Worm (Caenorhabditis elegans) whole organism, L3 larva: ENCODE measurements around the gene mog-3.

Experiments used
- aly-2 ChIP-seq: fragments of 150-350 bp; optimal IDR thresholded peaks from 2 replicates; lab custom pipeline; 2014; ENCODE audit warnings: missing biosample characterization, missing genetic modification characterization
- ama-1 ChIP-seq: fragments of 150-350 bp; optimal IDR thresholded peaks from 2 replicates; lab custom pipeline; 2018
- ceh-28 ChIP-seq: fragments of 150-350 bp; optimal IDR thresholded peaks from 2 replicates; lab custom pipeline; 2014; ENCODE audit warnings: missing biosample characterization, missing genetic modification reagents, missing genetic modification characterization
- daf-12 ChIP-seq: fragments of 150-350 bp; optimal IDR thresholded peaks from 2 replicates; lab custom pipeline; 2014; ENCODE audit warnings: missing biosample characterization, missing genetic modification reagents, missing genetic modification characterization
- elt-1 ChIP-seq: fragments of 150-350 bp; optimal IDR thresholded peaks from 2 replicates; lab custom pipeline; 2014; ENCODE audit warnings: missing biosample characterization, missing genetic modification characterization
- elt-2 ChIP-seq: sonication (generic microtip); optimal IDR thresholded peaks from 2 replicates; lab custom pipeline; 2016; ENCODE audit warnings: missing genetic modification reagents, mild to moderate bottlenecking, missing genetic modification characterization, missing compliant biosample characterization
- elt-3 ChIP-seq, 3 experiments: fragments of 150-350 bp in 1 of 3; sonication (generic microtip) in 2 of 3; optimal IDR thresholded peaks; 2 replicates in 2 of 3; 4 replicates in 1 of 3; lab custom pipeline; 2014 to 2017; ENCODE audit warnings: missing biosample characterization in 3 of 3, missing genetic modification characterization in 3 of 3
- fkh-2 ChIP-seq: fragments of 150-350 bp; optimal IDR thresholded peaks from 2 replicates; lab custom pipeline; 2014; ENCODE audit warnings: missing biosample characterization, missing genetic modification reagents, missing genetic modification characterization
- fos-1 ChIP-seq: fragments of 150-350 bp; optimal IDR thresholded peaks from 2 replicates; lab custom pipeline; 2014; ENCODE audit warnings: missing biosample characterization, missing genetic modification characterization
- hmg-11 ChIP-seq: sonication (generic microtip); optimal IDR thresholded peaks from 2 replicates; lab custom pipeline; 2016; ENCODE audit warnings: missing genetic modification characterization, missing compliant biosample characterization
- lin-15B ChIP-seq: fragments of 150-350 bp; optimal IDR thresholded peaks from 2 replicates; lab custom pipeline; 2014; ENCODE audit warnings: missing biosample characterization, missing genetic modification characterization
- lin-39 ChIP-seq: fragments of 150-350 bp; optimal IDR thresholded peaks from 2 replicates; lab custom pipeline; 2018; ENCODE audit warnings: missing biosample characterization, missing genetic modification reagents, missing genetic modification characterization
- lsy-12 ChIP-seq: sonication (generic microtip); optimal IDR thresholded peaks from 2 replicates; lab custom pipeline; 2016; ENCODE audit warnings: mild to moderate bottlenecking, missing genetic modification characterization, missing compliant biosample characterization
- mml-1 ChIP-seq: fragments of 150-350 bp; sonication (generic microtip); optimal IDR thresholded peaks from 3 replicates; lab custom pipeline; 2014; ENCODE audit warnings: missing biosample characterization, missing genetic modification characterization
- nfya-1 ChIP-seq: sonication (generic microtip); optimal IDR thresholded peaks from 2 replicates; lab custom pipeline; 2017; ENCODE audit warnings: missing genetic modification characterization, mild to moderate bottlenecking, missing compliant biosample characterization, antibody characterized with exemption, moderate library complexity; ENCODE audit not compliant: insufficient read depth
- nhr-11 ChIP-seq: fragments of 150-350 bp; optimal IDR thresholded peaks from 2 replicates; lab custom pipeline; 2014; ENCODE audit warnings: missing biosample characterization, missing genetic modification characterization
- nhr-23 ChIP-seq: fragments of 150-350 bp; optimal IDR thresholded peaks from 2 replicates; lab custom pipeline; 2014; ENCODE audit warnings: missing biosample characterization, missing genetic modification reagents, missing genetic modification characterization
- nhr-25 ChIP-seq: sonication (generic microtip); optimal IDR thresholded peaks from 2 replicates; lab custom pipeline; 2017; ENCODE audit warnings: missing biosample characterization, missing genetic modification characterization
- nhr-28 ChIP-seq: fragments of 150-350 bp; optimal IDR thresholded peaks from 2 replicates; lab custom pipeline; 2014; ENCODE audit warnings: missing biosample characterization, missing genetic modification characterization
- pha-4 ChIP-seq: fragments of 150-350 bp; optimal IDR thresholded peaks from 2 replicates; lab custom pipeline; 2014; ENCODE audit warnings: missing biosample characterization, missing genetic modification reagents, missing genetic modification characterization
- pqm-1 ChIP-seq: fragments of 150-350 bp; optimal IDR thresholded peaks from 2 replicates; lab custom pipeline; 2017; ENCODE audit warnings: missing biosample characterization, missing genetic modification characterization, inconsistent platforms
- skn-1 ChIP-seq: fragments of 150-350 bp; optimal IDR thresholded peaks from 2 replicates; lab custom pipeline; 2014; ENCODE audit warnings: missing biosample characterization, missing genetic modification characterization
- snpc-4 ChIP-seq: fragments of 150-350 bp; optimal IDR thresholded peaks from 2 replicates; lab custom pipeline; 2014; ENCODE audit warnings: missing biosample characterization, missing genetic modification characterization
- tbx-2 ChIP-seq: sonication (generic microtip); optimal IDR thresholded peaks from 2 replicates; lab custom pipeline; 2016; ENCODE audit warnings: mild to moderate bottlenecking, missing genetic modification characterization, missing compliant biosample characterization
- unc-62 ChIP-seq: fragments of 150-350 bp; sonication (generic microtip); optimal IDR thresholded peaks from 4 replicates; lab custom pipeline; 2014; ENCODE audit warnings: missing biosample characterization, missing genetic modification reagents, missing genetic modification characterization
- zag-1 ChIP-seq: fragments of 150-350 bp; optimal IDR thresholded peaks from 2 replicates; lab custom pipeline; 2014; ENCODE audit warnings: missing biosample characterization, missing genetic modification characterization
- ztf-11 ChIP-seq: fragments of 150-350 bp; optimal IDR thresholded peaks from 2 replicates; lab custom pipeline; 2014; ENCODE audit warnings: missing biosample characterization, missing genetic modification characterization

Gene mog-3

DNA sequence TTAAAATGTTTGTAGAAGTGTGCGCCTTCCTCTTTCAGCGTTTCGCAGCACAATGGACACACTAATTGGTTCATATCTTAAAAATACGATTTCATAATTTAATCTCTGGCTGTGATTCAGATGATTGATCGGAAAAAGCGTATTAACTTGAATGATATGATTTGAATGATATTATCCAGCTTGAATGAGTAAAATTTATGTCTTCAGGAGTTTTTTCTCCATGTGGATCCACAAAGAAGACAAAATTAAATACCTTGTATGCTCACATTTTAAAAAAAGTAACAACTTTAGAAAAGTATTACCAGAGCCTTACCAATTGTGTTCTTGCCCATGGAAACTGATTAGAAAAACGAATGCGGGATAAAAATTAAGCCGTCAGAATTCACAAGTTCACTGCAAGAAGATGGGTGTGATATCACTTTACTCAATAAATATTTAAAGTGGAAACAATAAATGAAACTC is 35.0 kb upstream of the mog-3 start, which contains the start of gene ztf-8:
Gene ztf-8, minus strand, starts transcription at position 76 of the 462 bp plus-strand sequence.
- TF ChIP-seq elt-2 (tag; lab: Kevin White, UChicago): peak; percentile 27
- TF ChIP-seq fkh-2 (tag; lab: Kevin White, UChicago): no peak
- TF ChIP-seq tbx-2 (tag; lab: Kevin White, UChicago): peak; percentile 15
- peak; percentile 12 for TF ChIP-seq nhr-25 (tag; lab: Kevin White, UChicago)
- TF ChIP-seq pha-4 (tag; lab: Kevin White, UChicago): peak; percentile 17

DNA sequence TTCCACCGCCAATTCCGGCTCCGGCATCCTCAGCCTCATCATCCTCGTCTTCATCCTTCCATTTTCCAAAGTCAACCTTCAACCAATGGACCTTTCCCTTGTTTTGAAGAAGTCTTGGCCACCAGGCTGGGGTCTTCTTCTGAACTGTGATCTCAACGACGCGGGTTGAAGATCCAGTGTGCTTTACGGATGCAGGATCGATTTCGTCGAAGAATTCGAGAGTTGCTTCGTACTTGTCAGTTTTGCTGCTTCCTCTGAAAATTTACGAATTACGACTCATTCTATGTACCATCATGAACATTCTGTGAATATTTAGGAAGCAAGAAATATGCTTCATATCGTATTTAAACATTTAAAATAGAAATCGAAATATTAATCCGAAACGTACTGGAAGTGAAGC is 34.1 kb upstream of the mog-3 start:
- TF ChIP-seq lsy-12 (tag; lab: Kevin White, UChicago) (no peak), ama-1 (lab: Kevin White, UChicago) (peak; percentile 67), elt-1 (tag; lab: Kevin White, UChicago) (no peak), nhr-28 (no peak)
- TF ChIP-seq, all 47 proteins: peak for 1

DNA sequence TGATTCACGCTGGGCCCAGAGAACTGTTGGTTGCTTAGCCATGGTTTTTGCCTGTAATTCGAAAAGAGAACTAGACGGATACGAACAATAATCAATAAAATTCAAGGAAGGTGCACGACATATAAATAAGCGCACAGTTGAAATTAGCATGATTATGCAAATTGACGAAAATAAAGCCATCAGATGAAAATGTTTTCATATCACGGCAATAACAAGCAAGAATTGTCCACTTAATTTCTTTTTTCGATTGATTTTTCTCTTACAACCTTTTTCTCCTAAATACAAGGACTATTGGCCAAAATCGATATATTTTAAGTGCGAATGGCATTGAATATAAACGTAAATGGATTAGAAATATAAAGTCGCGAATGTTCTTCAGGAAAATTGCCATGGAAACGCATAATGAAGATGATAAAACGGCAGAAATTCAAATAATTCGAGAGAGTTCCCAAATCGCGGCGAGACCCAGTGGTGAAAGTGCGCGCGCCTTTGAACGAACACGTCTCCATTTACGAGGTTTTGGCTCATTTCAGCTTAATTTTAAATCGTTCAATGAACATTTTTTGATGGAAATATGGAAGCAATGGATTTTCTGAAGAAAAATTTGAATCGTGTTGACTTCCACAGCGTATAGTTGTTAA is 33.6 kb upstream of the mog-3 start, which contains the start of the genes daf-41 and toc-1:
Gene daf-41, minus strand, starts transcription at position 51 of the 641 bp plus-strand sequence.
Gene toc-1, plus strand, starts transcription at position 537 of the 641 bp plus-strand sequence.
- TF ChIP-seq tbx-2 (tag; lab: Kevin White, UChicago): no peak
- peak; percentile 25 for TF ChIP-seq snpc-4
- TF ChIP-seq pqm-1: no peak
- TF ChIP-seq pha-4 (tag; lab: Kevin White, UChicago): peak; percentile 55
- TF ChIP-seq unc-62 (GFP tag; lab: Kevin White, UChicago): no peak
- peak; percentile 24 for TF ChIP-seq ceh-28
- no peak for TF ChIP-seq mml-1 (tag; lab: Kevin White, UChicago)
- peak; percentile 63 for TF ChIP-seq lin-15B (tag; lab: Kevin White, UChicago)
- TF ChIP-seq skn-1 (tag; lab: Kevin White, UChicago): peak; percentile 58
- TF ChIP-seq lin-39 (tag; lab: Kevin White, UChicago): peak; percentile 4
- TF ChIP-seq nhr-25 (tag; lab: Kevin White, UChicago): peak; percentile 47
- TF ChIP-seq hmg-11 (tag; lab: Kevin White, UChicago): peak; percentile 45
- no peak for TF ChIP-seq fos-1
- peak; percentile 20 for TF ChIP-seq elt-2 (tag; lab: Kevin White, UChicago)
- peak; percentile 71 for TF ChIP-seq nfya-1 (tag; lab: Kevin White, UChicago)
- TF ChIP-seq nhr-28: no peak
- no peak for TF ChIP-seq nhr-11 (tag; lab: Kevin White, UChicago)
- TF ChIP-seq nhr-23 (tag; lab: Kevin White, UChicago): peak; percentile 14
- no peak for TF ChIP-seq elt-1 (tag; lab: Kevin White, UChicago)
- TF ChIP-seq ztf-11 (tag; lab: Kevin White, UChicago): no peak

DNA sequence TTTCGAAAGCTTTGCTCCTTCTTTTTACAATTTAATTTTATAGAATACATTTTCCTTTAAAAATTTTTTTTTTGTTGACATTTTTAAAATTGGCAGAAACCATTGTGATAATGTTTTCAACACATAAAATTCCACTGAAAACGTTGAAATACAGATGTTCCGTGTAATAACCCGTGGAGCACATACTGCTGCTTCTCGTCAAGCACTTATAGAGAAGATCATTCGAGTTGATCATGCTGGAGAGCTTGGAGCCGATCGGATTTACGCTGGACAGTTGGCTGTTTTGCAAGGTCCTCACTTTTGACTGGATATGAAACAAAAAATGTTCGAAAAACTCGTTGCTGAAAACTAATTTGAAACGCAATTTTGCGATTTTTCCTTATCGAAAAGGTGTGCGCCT is 30.7 kb upstream of the mog-3 start, which contains the start of gene clk-1:
Gene clk-1, plus strand, starts transcription at position 155 of the 400 bp plus-strand sequence.
- no peak for TF ChIP-seq snpc-4
- peak; percentile 43 for TF ChIP-seq ama-1 (lab: Kevin White, UChicago)

DNA sequence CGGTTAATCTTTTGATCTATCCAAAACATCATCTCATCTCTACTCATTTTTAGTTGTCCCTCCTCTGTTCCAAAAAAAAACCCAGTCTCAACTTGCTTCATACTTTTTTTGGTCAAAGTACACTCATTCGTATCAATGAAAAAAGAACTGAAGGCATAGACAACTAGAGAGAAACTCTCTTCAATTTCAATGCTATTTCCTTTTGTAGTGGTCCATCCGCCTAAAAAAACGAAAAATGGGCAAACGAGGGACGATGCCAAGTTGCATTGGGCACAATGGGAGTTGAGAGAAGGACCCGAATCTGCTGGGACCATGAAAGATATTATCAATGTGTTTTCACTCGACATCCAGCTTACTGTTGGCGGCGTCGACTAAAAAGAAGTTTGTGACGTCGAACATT is 28.2 kb upstream of the mog-3 start:
- TF ChIP-seq pha-4 (tag; lab: Kevin White, UChicago): no peak
- TF ChIP-seq elt-1 (tag; lab: Kevin White, UChicago): peak; percentile 17
- peak; percentile 1 for TF ChIP-seq lin-39 (tag; lab: Kevin White, UChicago)
- peak; percentile 47 for TF ChIP-seq nfya-1 (tag; lab: Kevin White, UChicago)
- peak; percentile 67 for TF ChIP-seq hmg-11 (tag; lab: Kevin White, UChicago)
- TF ChIP-seq, all 47 proteins: peak for 4

DNA sequence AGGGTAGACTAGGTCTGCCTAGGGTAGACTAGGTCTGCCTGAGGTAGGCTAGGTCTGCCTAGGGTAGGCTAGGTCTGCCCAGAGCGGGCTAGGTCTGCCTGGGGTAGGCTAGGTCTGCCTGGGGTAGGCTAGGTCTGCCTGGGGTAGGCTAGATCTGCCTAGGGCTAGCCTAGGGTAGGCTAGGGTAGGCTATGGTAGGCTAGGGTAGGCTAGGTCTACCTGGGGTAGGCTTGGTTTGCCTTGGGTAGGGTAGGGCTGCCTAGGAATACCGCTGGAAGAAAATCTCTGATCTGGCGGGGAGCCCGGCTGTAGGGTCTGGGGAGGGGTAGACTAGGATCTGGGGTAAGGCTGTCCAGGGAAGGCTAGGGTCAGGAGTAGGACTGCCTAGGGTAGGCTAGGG is 22.9 kb upstream of the mog-3 start:
- TF ChIP-seq skn-1 (tag; lab: Kevin White, UChicago) (no peak), tbx-2 (tag; lab: Kevin White, UChicago) (no peak), pqm-1 (no peak), ztf-11 (tag; lab: Kevin White, UChicago) (no peak), nhr-28 (no peak), daf-12 (tag; lab: Kevin White, UChicago) (no peak), unc-62 (GFP tag; lab: Kevin White, UChicago) (no peak), nhr-25 (tag; lab: Kevin White, UChicago) (no peak), elt-3 (tag; optimal IDR thresholded peaks at IDR 0.05; lab: Kevin White, UChicago) (no peak)
- TF ChIP-seq, all 47 proteins: peak for 0

DNA sequence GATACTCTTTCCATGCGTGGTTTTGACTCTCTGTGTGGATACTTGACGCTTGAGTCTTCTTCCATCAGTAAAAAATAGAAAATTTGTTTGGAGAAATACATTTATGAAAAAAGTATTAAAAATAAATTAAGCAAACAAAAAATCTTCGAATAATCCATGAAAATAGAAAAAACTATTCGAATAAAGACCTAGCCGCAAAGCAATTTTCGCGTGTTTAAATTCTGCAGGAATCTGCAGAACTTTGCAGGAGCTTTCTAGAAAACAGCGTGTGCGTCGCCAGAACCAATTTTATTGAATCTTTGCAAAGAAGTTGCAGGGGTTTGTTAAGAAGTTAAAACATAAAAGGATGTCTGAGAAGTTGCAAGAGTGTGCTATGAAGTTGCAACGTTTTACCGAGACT is 22.2 kb upstream of the mog-3 start, which contains the start of gene ZC395.11:
Gene ZC395.11, minus strand, starts transcription at position 101 of the 400 bp plus-strand sequence.
- TF ChIP-seq nfya-1 (tag; lab: Kevin White, UChicago) (no peak), aly-2 (tag; lab: Kevin White, UChicago) (no peak), zag-1 (tag; lab: Kevin White, UChicago) (no peak)
